Worm (Caenorhabditis elegans) whole organism, L4 larva: ENCODE measurements around the gene eff-1.

Experiments
- Y48G9A.11 ChIP-seq: fragments of 200-800 bp; sonication (Bioruptor generic); IDR thresholded peaks from 2 replicates; pipeline ENCODE4 v1.3.6; 2022; ENCODE audit warnings: missing genetic modification reagents, missing genetic modification characterization, missing compliant biosample characterization
- Y5F2A.4 ChIP-seq: fragments of 200-800 bp; sonication (Bioruptor generic); optimal IDR thresholded peaks from 2 replicates; lab custom pipeline; 2018; ENCODE audit warnings: mild to moderate bottlenecking, missing genetic modification characterization, missing compliant biosample characterization
- Y75B8A.6 ChIP-seq: fragments of 200-800 bp; sonication (Bioruptor generic); IDR thresholded peaks from 2 replicates; pipeline ENCODE4 v1.3.6; 2022; ENCODE audit warnings: missing genetic modification reagents, missing genetic modification characterization, missing compliant biosample characterization
- ZK337.2 ChIP-seq: fragments of 200-800 bp; sonication (Bioruptor generic); IDR thresholded peaks from 2 replicates; pipeline ENCODE4 v1.3.6; 2022; ENCODE audit warnings: missing genetic modification reagents, missing genetic modification characterization, missing compliant biosample characterization
- aha-1 ChIP-seq: fragments of 150-350 bp; peaks from one replicate; lab custom pipeline; 2014; ENCODE audit warnings: missing biosample characterization, missing genetic modification characterization
- ama-1 ChIP-seq: fragments of 150-350 bp; optimal IDR thresholded peaks from 2 replicates; lab custom pipeline; 2014; ENCODE audit warnings: inconsistent platforms, mixed read lengths
- attf-4 ChIP-seq: sonication (generic microtip); optimal IDR thresholded peaks from 3 replicates; lab custom pipeline; 2017; ENCODE audit warnings: missing biosample characterization, missing genetic modification characterization
- ceh-28 ChIP-seq: fragments of 150-350 bp; optimal IDR thresholded peaks from 2 replicates; lab custom pipeline; 2014; ENCODE audit warnings: missing biosample characterization, missing genetic modification reagents, missing genetic modification characterization
- ces-1 ChIP-seq: fragments of 150-350 bp; sonication (generic microtip); optimal IDR thresholded peaks from 4 replicates; lab custom pipeline; 2014; ENCODE audit warnings: missing biosample characterization, missing genetic modification reagents, missing genetic modification characterization
- ctbp-1 ChIP-seq: fragments of 200-800 bp; sonication (Bioruptor generic); IDR thresholded peaks from 2 replicates; pipeline ENCODE4 v1.3.6; 2022; ENCODE audit warnings: missing genetic modification reagents, missing genetic modification characterization, missing compliant biosample characterization
- daf-16 ChIP-seq, 3 experiments: sonication (generic microtip); optimal IDR thresholded peaks; 2 replicates each; lab custom pipeline; 2016 to 2017; ENCODE audit warnings: missing genetic modification characterization in 3 of 3, missing genetic modification reagents in 3 of 3, mild to moderate bottlenecking in 2 of 3, missing compliant biosample characterization in 2 of 3, missing biosample characterization in 1 of 3, moderate library complexity in 1 of 3
- dpl-1 ChIP-seq: fragments of 150-350 bp; optimal IDR thresholded peaks from 2 replicates; lab custom pipeline; 2014; ENCODE audit warnings: missing biosample characterization, missing genetic modification reagents, missing genetic modification characterization
- duxl-1 ChIP-seq: sonication (generic microtip); optimal IDR thresholded peaks from 2 replicates; lab custom pipeline; 2016; ENCODE audit warnings: mild to moderate bottlenecking, missing genetic modification characterization, moderate library complexity, missing compliant biosample characterization; ENCODE audit not compliant: poor library complexity
- dve-1 ChIP-seq: sonication (generic microtip); optimal IDR thresholded peaks from 2 replicates; lab custom pipeline; 2017; ENCODE audit warnings: antibody characterized with exemption, mild to moderate bottlenecking, missing genetic modification characterization, missing compliant biosample characterization; ENCODE audit not compliant: insufficient read depth
- egl-43 ChIP-seq: fragments of 200-800 bp; sonication (Bioruptor generic); IDR thresholded peaks from 2 replicates; pipeline ENCODE4 v1.3.6; 2022; ENCODE audit warnings: missing genetic modification reagents, missing genetic modification characterization, missing compliant biosample characterization
- fkh-10 ChIP-seq: fragments of 150-350 bp; optimal IDR thresholded peaks from 2 replicates; lab custom pipeline; 2014; ENCODE audit warnings: missing biosample characterization, missing genetic modification reagents, missing genetic modification characterization
- gei-8 ChIP-seq: fragments of 200-800 bp; sonication (Bioruptor generic); optimal IDR thresholded peaks from 2 replicates; lab custom pipeline; 2018; ENCODE audit warnings: mild to moderate bottlenecking, missing genetic modification characterization, missing compliant biosample characterization
- hif-1 ChIP-seq, 2 experiments: sonication (generic microtip); optimal IDR thresholded peaks; 2 replicates each; lab custom pipeline; 2016 to 2017; ENCODE audit warnings: missing compliant biosample characterization in 2 of 2, missing genetic modification characterization in 2 of 2, missing genetic modification reagents in 2 of 2, missing genotype in 2 of 2, mild to moderate bottlenecking in 1 of 2
- jun-1 ChIP-seq: fragments of 150-350 bp; optimal IDR thresholded peaks from 2 replicates; lab custom pipeline; 2014; ENCODE audit warnings: missing biosample characterization, missing genetic modification reagents, missing genetic modification characterization
- lin-1 ChIP-seq: fragments of 200-800 bp; sonication (Bioruptor generic); IDR thresholded peaks from 2 replicates; pipeline ENCODE4 v1.3.6; 2022; ENCODE audit warnings: missing genetic modification reagents, missing genetic modification characterization, missing compliant biosample characterization
- lin-29 ChIP-seq: fragments of 200-800 bp; sonication (Bioruptor generic); IDR thresholded peaks from 2 replicates; pipeline ENCODE4 v1.3.6; 2022; ENCODE audit warnings: missing genetic modification reagents, missing genetic modification characterization, missing compliant biosample characterization
- lin-38 ChIP-seq: fragments of 200-800 bp; sonication (Bioruptor generic); IDR thresholded peaks from 2 replicates; pipeline ENCODE4 v1.3.6; 2022; ENCODE audit warnings: missing genetic modification reagents, missing genetic modification characterization, missing compliant biosample characterization
- lir-3 ChIP-seq: sonication (generic microtip); optimal IDR thresholded peaks from 2 replicates; lab custom pipeline; 2016; ENCODE audit warnings: mild to moderate bottlenecking, missing genetic modification characterization, missing compliant biosample characterization
- lsy-2 ChIP-seq, 2 experiments: fragments of 150-350 bp in 1 of 2; sonication (generic microtip) in 1 of 2; optimal IDR thresholded peaks; 2 replicates each; lab custom pipeline; 2014 to 2017; ENCODE audit warnings: missing biosample characterization in 2 of 2, missing genetic modification characterization in 2 of 2
- mep-1 ChIP-seq: fragments of 150-350 bp; sonication (generic microtip); optimal IDR thresholded peaks from 3 replicates; lab custom pipeline; 2014; ENCODE audit warnings: missing biosample characterization, missing genetic modification characterization
- mes-2 ChIP-seq: sonication (generic microtip); optimal IDR thresholded peaks from 2 replicates; lab custom pipeline; 2016; ENCODE audit warnings: missing genotype, mild to moderate bottlenecking, missing genetic modification characterization, missing compliant biosample characterization; ENCODE audit not compliant: poor library complexity, severe bottlenecking
- nhr-102 ChIP-seq: sonication (generic microtip); optimal IDR thresholded peaks from 2 replicates; lab custom pipeline; 2016; ENCODE audit warnings: mild to moderate bottlenecking, missing genetic modification characterization, moderate library complexity, missing compliant biosample characterization
- nhr-111 ChIP-seq: fragments of 200-800 bp; sonication (Bioruptor generic); optimal IDR thresholded peaks from 2 replicates; lab custom pipeline; 2018; ENCODE audit warnings: mild to moderate bottlenecking, missing genetic modification characterization, missing compliant biosample characterization
- nhr-25 ChIP-seq: sonication (generic microtip); optimal IDR thresholded peaks from 2 replicates; lab custom pipeline; 2017; ENCODE audit warnings: missing genetic modification characterization, mild to moderate bottlenecking, missing compliant biosample characterization, antibody characterized with exemption, moderate library complexity, borderline replicate concordance; ENCODE audit not compliant: insufficient read depth
- nhr-28 ChIP-seq: fragments of 150-350 bp; optimal IDR thresholded peaks from 2 replicates; lab custom pipeline; 2014; ENCODE audit warnings: missing biosample characterization, missing genetic modification characterization
- nhr-48 ChIP-seq: sonication (generic microtip); optimal IDR thresholded peaks from 2 replicates; lab custom pipeline; 2016; ENCODE audit warnings: mild to moderate bottlenecking, missing genetic modification characterization, missing compliant biosample characterization
- nhr-77 ChIP-seq: fragments of 150-350 bp; optimal IDR thresholded peaks from 2 replicates; lab custom pipeline; 2014; ENCODE audit warnings: missing biosample characterization, missing genetic modification characterization
- pha-4 ChIP-seq, 2 experiments: fragments of 150-350 bp in 1 of 2; fragments of 200-800 bp in 1 of 2; sonication (Bioruptor generic) in 1 of 2; IDR thresholded peaks in 1 of 2; optimal IDR thresholded peaks in 1 of 2; 2 replicates each; pipeline versions ENCODE4 v1.3.6 to Lab custom; 2014 to 2022; ENCODE audit warnings: missing genetic modification characterization in 2 of 2, missing genetic modification reagents in 2 of 2, missing biosample characterization in 1 of 2, missing compliant biosample characterization in 1 of 2
- php-3 ChIP-seq: fragments of 200-800 bp; sonication (Bioruptor generic); IDR thresholded peaks from 2 replicates; pipeline ENCODE4 v1.3.6; 2022; ENCODE audit warnings: missing genetic modification reagents, missing genetic modification characterization, missing compliant biosample characterization
- rbr-2 ChIP-seq: sonication (generic microtip); optimal IDR thresholded peaks from 2 replicates; lab custom pipeline; 2016; ENCODE audit warnings: missing genotype, missing genetic modification characterization, missing compliant biosample characterization
- saeg-2 ChIP-seq: fragments of 200-800 bp; sonication (Bioruptor generic); IDR thresholded peaks from 2 replicates; pipeline ENCODE4 v1.3.6; 2022; ENCODE audit warnings: missing genetic modification reagents, missing genetic modification characterization, missing compliant biosample characterization
- sdz-12 ChIP-seq: fragments of 200-800 bp; sonication (Bioruptor generic); optimal IDR thresholded peaks from 2 replicates; lab custom pipeline; 2018; ENCODE audit warnings: mild to moderate bottlenecking, missing genetic modification characterization, missing compliant biosample characterization
- skn-1 ChIP-seq: fragments of 150-350 bp; optimal IDR thresholded peaks from 2 replicates; lab custom pipeline; 2014; ENCODE audit warnings: missing biosample characterization, missing genetic modification characterization
- snpc-1.2 ChIP-seq: fragments of 200-800 bp; sonication (Bioruptor generic); IDR thresholded peaks from 2 replicates; pipeline ENCODE4 v1.3.6; 2022; ENCODE audit warnings: missing genetic modification reagents, missing genetic modification characterization, missing compliant biosample characterization
- snpc-4 ChIP-seq: fragments of 150-350 bp; optimal IDR thresholded peaks from 2 replicates; lab custom pipeline; 2014; ENCODE audit warnings: missing biosample characterization, missing genetic modification characterization
- spr-1 ChIP-seq: sonication (generic microtip); optimal IDR thresholded peaks from 2 replicates; lab custom pipeline; 2016; ENCODE audit warnings: mild to moderate bottlenecking, missing genetic modification characterization, missing compliant biosample characterization
- spr-3 ChIP-seq: fragments of 200-800 bp; sonication (Bioruptor generic); optimal IDR thresholded peaks from 2 replicates; lab custom pipeline; 2018; ENCODE audit warnings: mild to moderate bottlenecking, missing genetic modification characterization, missing compliant biosample characterization
- zfp-3 ChIP-seq: fragments of 200-800 bp; sonication (Bioruptor generic); conservative IDR thresholded peaks from 2 replicates; pipeline ENCODE4 v1.3.6; 2022; ENCODE audit warnings: missing genetic modification reagents, missing genetic modification characterization, missing compliant biosample characterization
- zip-2 ChIP-seq: fragments of 150-350 bp; optimal IDR thresholded peaks from 2 replicates; lab custom pipeline; 2014; ENCODE audit warnings: missing biosample characterization, missing genetic modification characterization
- ztf-11 ChIP-seq: fragments of 150-350 bp; optimal IDR thresholded peaks from 2 replicates; lab custom pipeline; 2014; ENCODE audit warnings: missing biosample characterization, missing genetic modification characterization

eff-1 gene

ce11 chrII:8325002-8325539 lies 21.4 kb upstream of the eff-1 start, which contains the start of the genes ran-3 and C26D10.3:
Gene ran-3, minus strand, starts transcription at chrII:8325052.
Gene C26D10.3, plus strand, starts transcription at chrII:8325386.
- TF ChIP-seq dpl-1 (peak; percentile 69), fkh-10 (GFP tag; lab: Kevin White, UChicago) (no peak), hif-1 (tag; optimal IDR thresholded peaks at IDR 0.05; lab: Kevin White, UChicago) (peak in 1 of 2 experiments; percentile 13), php-3 (GFP tag; lab: Robert Waterston, UW) (no peak), nhr-28 (tag; lab: Kevin White, UChicago) (no peak), snpc-4 (tag; lab: Kevin White, UChicago) (no peak), pha-4 (GFP tag; IDR thresholded peaks at IDR 0.05; lab: Robert Waterston, UW) (no peak), pha-4 (tag; optimal IDR thresholded peaks at IDR 0.05; lab: Kevin White, UChicago) (no peak), mes-2 (peak; percentile 91), ZK337.2 (GFP tag; lab: Robert Waterston, UW) (no peak), mep-1 (peak; percentile 42), saeg-2 (GFP tag; lab: Robert Waterston, UW) (no peak), rbr-2 (tag; lab: Kevin White, UChicago) (peak; percentile 17), lin-38 (GFP tag; lab: Robert Waterston, UW) (peak; percentile 51; the same call in 1 of the 2 replicates), daf-16 (GFP tag; optimal IDR thresholded peaks at IDR 0.05; lab: Kevin White, UChicago) (no peak), daf-16 (tag; optimal IDR thresholded peaks at IDR 0.05; lab: Kevin White, UChicago) (peak; percentile 62), gei-8 (no peak), dve-1 (peak; percentile 21), lsy-2 (tag; optimal IDR thresholded peaks at IDR 0.05; lab: Kevin White, UChicago) (peak in 1 of 2 experiments; percentile 58)
- TF ChIP-seq, all 104 proteins: peak for 9

ce11 chrII:8326228-8326960 lies 20.1 kb upstream of the eff-1 start:
- TF ChIP-seq duxl-1 (tag; lab: Kevin White, UChicago) (peak; percentile 36), aha-1 (tag; lab: Kevin White, UChicago) (peak; percentile 95), ceh-28 (tag; lab: Kevin White, UChicago) (no peak), zfp-3 (no peak), Y5F2A.4 (no peak), lin-1 (GFP tag; lab: Robert Waterston, UW) (no peak), Y48G9A.11 (GFP tag; lab: Robert Waterston, UW) (no peak), spr-3 (GFP tag; lab: Kevin White, UChicago) (no peak), attf-4 (tag; lab: Kevin White, UChicago) (no peak), egl-43 (GFP tag; lab: Robert Waterston, UW) (no peak), skn-1 (tag; lab: Kevin White, UChicago) (no peak), ama-1 (lab: Kevin White, UChicago) (peak; percentile 66), jun-1 (tag; lab: Kevin White, UChicago) (no peak), sdz-12 (GFP tag; lab: Kevin White, UChicago) (no peak), ces-1 (GFP tag; lab: Kevin White, UChicago) (no peak), zip-2 (tag; lab: Kevin White, UChicago) (no peak), lir-3 (tag; lab: Kevin White, UChicago) (no peak), ztf-11 (tag; lab: Kevin White, UChicago) (no peak), spr-1 (tag; lab: Kevin White, UChicago) (no peak), lin-29 (GFP tag; lab: Robert Waterston, UW) (no peak), nhr-77 (no peak), snpc-1.2 (no peak), gei-8 (no peak), nhr-111 (GFP tag; lab: Kevin White, UChicago) (no peak), ctbp-1 (GFP tag; lab: Robert Waterston, UW) (no peak), ZK337.2 (GFP tag; lab: Robert Waterston, UW) (no peak), nhr-25 (tag; lab: Kevin White, UChicago) (no peak), lin-38 (GFP tag; lab: Robert Waterston, UW) (peak; percentile 57), nhr-102 (tag; lab: Kevin White, UChicago) (peak; percentile 15), nhr-28 (tag; lab: Kevin White, UChicago) (no peak), mes-2 (peak; percentile 20), nhr-48 (tag; lab: Kevin White, UChicago) (no peak), dve-1 (no peak), mep-1 (peak; percentile 14), Y75B8A.6 (GFP tag; lab: Robert Waterston, UW) (no peak)
